Fruit fly (Drosophila melanogaster): ENCODE results near the gene CG5321.
A peak's percentile ranks its signal among the peaks of the same experiment; 100 is the strongest.

CG5321 gene

dm6 chrX:14727580-14727979, 48.2 kb downstream of the CG5321 start (continued):
- TF ChIP-seq ase (GFP tag; IDR thresholded peaks at IDR 0.05) (no peak), Mad (GFP tag; optimal IDR thresholded peaks at IDR 0.05) (no peak), az2 (GFP tag; optimal IDR thresholded peaks at IDR 0.05) (no peak), Dbx (GFP tag; IDR thresholded peaks at IDR 0.05) (no peak), ind (GFP tag; optimal IDR thresholded peaks at IDR 0.05) (no peak), stc (GFP tag; IDR thresholded peaks at IDR 0.05) (no peak), CG15601 (tag; optimal IDR thresholded peaks at IDR 0.05) (no peak), chinmo (GFP tag; IDR thresholded peaks at IDR 0.05; ENCODE audit: partially characterized antibody) (no peak), CG2116 (GFP tag; optimal IDR thresholded peaks at IDR 0.05) (no peak), CG6689 (GFP tag; IDR thresholded peaks at IDR 0.05) (0 out of 2 replicates have a peak, but pooled peaks have one; percentile 26), CG11247 (GFP tag; IDR thresholded peaks at IDR 0.05) (no peak), CG15696 (tag; optimal IDR thresholded peaks at IDR 0.05) (no peak), CG31441 (GFP tag; IDR thresholded peaks at IDR 0.05) (peak; percentile 44), tup (GFP tag; optimal IDR thresholded peaks at IDR 0.05) (no peak), Stat92E (GFP tag; optimal IDR thresholded peaks at IDR 0.05) (no peak), fd64A (GFP tag; optimal IDR thresholded peaks at IDR 0.05) (no peak), CG18476 (GFP tag; optimal IDR thresholded peaks at IDR 0.05) (no peak), MTF-1 (GFP tag; optimal IDR thresholded peaks at IDR 0.05; ENCODE audit: borderline replicate concordance) (no peak), CG32532 (GFP tag; IDR thresholded peaks at IDR 0.05) (no peak), CG15073 (GFP tag; optimal IDR thresholded peaks at IDR 0.05) (no peak), CG8359 (GFP tag; optimal IDR thresholded peaks at IDR 0.05; ENCODE audit: borderline replicate concordance) (no peak), PHDP (tag; optimal IDR thresholded peaks at IDR 0.05) (peak; percentile 62), chm (GFP tag; IDR thresholded peaks at IDR 0.05) (no peak), gfzf (GFP tag; optimal IDR thresholded peaks at IDR 0.05) (no peak), CG11696 (GFP tag; IDR thresholded peaks at IDR 0.05) (peak; percentile 69; the same call in 1 of the 2 replicates), CG18619 (GFP tag; optimal IDR thresholded peaks at IDR 0.05) (no peak), MESR4 (GFP tag; optimal IDR thresholded peaks at IDR 0.05) (no peak), ATbp (GFP tag; optimal IDR thresholded peaks at IDR 0.05) (peak; percentile 49), Dip3 (GFP tag; optimal IDR thresholded peaks at IDR 0.05) (no peak), pros (GFP tag; optimal IDR thresholded peaks at IDR 0.05) (no peak), Atf-2 (GFP tag; optimal IDR thresholded peaks at IDR 0.05) (no peak), CG7928 (GFP tag; optimal IDR thresholded peaks at IDR 0.05) (no peak), CG33213 (GFP tag; optimal IDR thresholded peaks at IDR 0.05) (no peak), prd (optimal IDR thresholded peaks at IDR 0.05) (no peak), prd (GFP tag; IDR thresholded peaks at IDR 0.05) (peak; percentile 29; the same call in 1 of the 3 replicates), CG12236 (GFP tag; optimal IDR thresholded peaks at IDR 0.05) (no peak), CG14441 (GFP tag; IDR thresholded peaks at IDR 0.05) (no peak), CG8924 (tag; optimal IDR thresholded peaks at IDR 0.05) (peak; percentile 41), CG12071 (GFP tag; optimal IDR thresholded peaks at IDR 0.05) (peak; percentile 52), zen2 (GFP tag; IDR thresholded peaks at IDR 0.05; ENCODE audit: partially characterized antibody) (no peak), eve (GFP tag; optimal IDR thresholded peaks at IDR 0.05) (peak in 1 of 2 experiments; percentile 66), grn (GFP tag; optimal IDR thresholded peaks at IDR 0.05) (no peak), CG3163 (GFP tag; optimal IDR thresholded peaks at IDR 0.05) (no peak), nmo (GFP tag; optimal IDR thresholded peaks at IDR 0.05) (peak; percentile 39), hth (optimal IDR thresholded peaks at IDR 0.05) (no peak), CG12659 (GFP tag; optimal IDR thresholded peaks at IDR 0.05) (peak; percentile 17), CG17385 (GFP tag; optimal IDR thresholded peaks at IDR 0.05) (peak; percentile 13), mld (GFP tag; IDR thresholded peaks at IDR 0.05; ENCODE audit: partially characterized antibody) (no peak), Hey (tag; optimal IDR thresholded peaks at IDR 0.05) (no peak), CG4360 (GFP tag; IDR thresholded peaks at IDR 0.05) (no peak), ftz-f1 (GFP tag; optimal IDR thresholded peaks at IDR 0.05) (no peak)

Measured in whole organism, embryonic.